Fruit fly (Drosophila melanogaster): ENCODE data around the gene CG32320.
A peak's percentile ranks its signal among the peaks of the same experiment; 100 is the strongest.

The CG32320 gene

dm6 chr3L:1374438-1375133, 23.8 kb upstream of the CG32320 start (continued):
- TF ChIP-seq pdm3 (GFP tag; optimal IDR thresholded peaks at IDR 0.05) (peak; percentile 74), dsx (GFP tag; optimal IDR thresholded peaks at IDR 0.05; ENCODE audit: poor library complexity, severe bottlenecking) (no peak), topi (GFP tag; optimal IDR thresholded peaks at IDR 0.05) (peak; percentile 37), CG6792 (GFP tag; optimal IDR thresholded peaks at IDR 0.05) (peak; percentile 56), acj6 (GFP tag; optimal IDR thresholded peaks at IDR 0.05) (peak; percentile 74), cyc (GFP tag; optimal IDR thresholded peaks at IDR 0.05) (no peak), CG8119 (GFP tag; IDR thresholded peaks at IDR 0.05) (peak; percentile 75), Sox14 (GFP tag; optimal IDR thresholded peaks at IDR 0.05) (peak; percentile 73), CG7368 (GFP tag; optimal IDR thresholded peaks at IDR 0.05) (no peak), CG10631 (GFP tag; optimal IDR thresholded peaks at IDR 0.05) (peak; percentile 55), Ets96B (tag; optimal IDR thresholded peaks at IDR 0.05) (peak; percentile 10), CG32006 (GFP tag; optimal IDR thresholded peaks at IDR 0.05) (peak; percentile 79), CG6854 (GFP tag; optimal IDR thresholded peaks at IDR 0.05) (no peak), OdsH (GFP tag; optimal IDR thresholded peaks at IDR 0.05) (peak; percentile 73), fkh (GFP tag; optimal IDR thresholded peaks at IDR 0.05) (no peak), esn (GFP tag; optimal IDR thresholded peaks at IDR 0.05) (peak; percentile 73), Hr38 (GFP tag; optimal IDR thresholded peaks at IDR 0.05) (no peak), CG15336 (GFP tag; IDR thresholded peaks at IDR 0.05) (peak; percentile 80), svp (GFP tag) (peak; percentile 80), fd85E (GFP tag; optimal IDR thresholded peaks at IDR 0.05) (no peak)

DNA sequence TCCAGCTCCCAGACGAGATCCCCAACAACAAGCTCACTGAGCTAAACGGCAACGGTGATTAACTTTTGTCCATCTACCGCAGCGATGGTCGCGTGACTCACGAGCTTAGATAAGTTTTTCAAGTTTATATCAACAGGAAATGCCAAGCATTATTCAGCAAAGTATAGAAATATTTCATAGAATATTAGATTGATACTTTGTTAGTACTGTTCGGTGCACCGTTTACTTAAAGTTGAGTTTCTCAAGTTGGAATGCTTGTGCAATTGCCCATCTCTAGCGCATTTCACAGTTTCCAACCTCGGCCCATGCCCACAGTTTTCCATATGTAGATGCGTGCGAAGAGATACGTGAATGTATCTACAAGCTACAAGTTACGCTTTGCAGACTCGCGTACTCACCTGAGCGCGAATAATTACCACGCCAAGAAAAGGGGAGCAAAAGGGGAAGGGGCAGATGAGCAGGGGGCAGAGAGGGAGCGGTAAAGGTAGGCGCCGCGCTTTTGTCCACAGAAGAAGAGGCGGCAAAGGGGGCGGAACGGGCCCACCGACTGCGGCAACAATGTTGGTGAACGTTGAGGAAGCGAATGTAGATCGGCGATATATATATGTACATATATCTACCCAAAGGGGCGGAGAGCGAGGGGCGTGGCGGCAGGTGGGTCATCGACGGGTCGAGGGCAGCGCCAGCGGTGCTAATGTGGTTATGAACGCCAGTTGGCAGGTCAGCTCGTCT, 22.2 kb upstream of the CG32320 start:
- no peak for TF ChIP-seq fkh (GFP tag; optimal IDR thresholded peaks at IDR 0.05)
- TF ChIP-seq ss (GFP tag; optimal IDR thresholded peaks at IDR 0.05) = peak; percentile 61 to 69
- peak; percentile 62 for TF ChIP-seq Ets96B (tag; optimal IDR thresholded peaks at IDR 0.05)
- peak; percentile 45 for TF ChIP-seq spab (GFP tag; optimal IDR thresholded peaks at IDR 0.05)
- TF ChIP-seq CG6808 (GFP tag; optimal IDR thresholded peaks at IDR 0.05) = peak; percentile 49
- no peak for TF ChIP-seq CG8319 (GFP tag; optimal IDR thresholded peaks at IDR 0.05)
- peak; percentile 71 for TF ChIP-seq achi (GFP tag; optimal IDR thresholded peaks at IDR 0.05)
- no peak for TF ChIP-seq Eip93F (GFP tag; optimal IDR thresholded peaks at IDR 0.05)
- TF ChIP-seq CG10631 (GFP tag; optimal IDR thresholded peaks at IDR 0.05) = peak; percentile 60
- TF ChIP-seq CG11762 (GFP tag; optimal IDR thresholded peaks at IDR 0.05; ENCODE audit: insufficient read depth) = no peak
- peak; percentile 12 for TF ChIP-seq Sox102F (GFP tag; optimal IDR thresholded peaks at IDR 0.05)
- TF ChIP-seq fd59A (GFP tag; optimal IDR thresholded peaks at IDR 0.05) = peak; percentile 48
- 0 out of 2 replicates have a peak, but pooled peaks have one; percentile 46 for TF ChIP-seq CG11294 (GFP tag; IDR thresholded peaks at IDR 0.05)
- peak; percentile 76 for TF ChIP-seq Lpt (GFP tag; optimal IDR thresholded peaks at IDR 0.05)
- no peak for TF ChIP-seq CG8632 (GFP tag; optimal IDR thresholded peaks at IDR 0.05)
- peak; percentile 68 for TF ChIP-seq Sox14 (GFP tag; optimal IDR thresholded peaks at IDR 0.05)
- peak; percentile 66 for TF ChIP-seq acj6 (GFP tag; optimal IDR thresholded peaks at IDR 0.05)
- peak; percentile 90 for TF ChIP-seq Hr4 (GFP tag; optimal IDR thresholded peaks at IDR 0.05)
- no peak for TF ChIP-seq Ets21C (GFP tag; optimal IDR thresholded peaks at IDR 0.05)
- peak; percentile 53; the same call in 1 of the 2 replicates for TF ChIP-seq Gug (GFP tag; IDR thresholded peaks at IDR 0.05)
- peak; percentile 36 for TF ChIP-seq topi (GFP tag; optimal IDR thresholded peaks at IDR 0.05)
- TF ChIP-seq CG16779 (tag; optimal IDR thresholded peaks at IDR 0.05) = no peak
- TF ChIP-seq dac (GFP tag; optimal IDR thresholded peaks at IDR 0.05) = peak; percentile 70
- peak; percentile 43 for TF ChIP-seq CG7368 (GFP tag; optimal IDR thresholded peaks at IDR 0.05)
- no peak for TF ChIP-seq cyc (GFP tag; optimal IDR thresholded peaks at IDR 0.05)
- peak; percentile 35 for TF ChIP-seq CG34406 (GFP tag; optimal IDR thresholded peaks at IDR 0.05)
- TF ChIP-seq Eip78C (GFP tag) = peak; percentile 87
- peak; percentile 78 for TF ChIP-seq CG6276 (GFP tag; optimal IDR thresholded peaks at IDR 0.05)
- peak; percentile 27 for TF ChIP-seq CG6792 (GFP tag; optimal IDR thresholded peaks at IDR 0.05)
- peak; percentile 11 for TF ChIP-seq Hr39 (GFP tag; optimal IDR thresholded peaks at IDR 0.05)
- no peak for TF ChIP-seq svp (GFP tag)
- TF ChIP-seq salr (GFP tag; optimal IDR thresholded peaks at IDR 0.05) = peak in 1 of 2 experiments; percentile 59
- peak; percentile 71 for TF ChIP-seq pdm3 (GFP tag; optimal IDR thresholded peaks at IDR 0.05)
- peak; percentile 5 for TF ChIP-seq CG9139 (GFP tag; optimal IDR thresholded peaks at IDR 0.05)
- TF ChIP-seq CG31627 (GFP tag; optimal IDR thresholded peaks at IDR 0.05) = no peak
- peak; percentile 70 for TF ChIP-seq OdsH (GFP tag; optimal IDR thresholded peaks at IDR 0.05)
- peak; percentile 66 for TF ChIP-seq CG3919 (GFP tag; optimal IDR thresholded peaks at IDR 0.05)
- peak; percentile 80 for TF ChIP-seq CG4318 (GFP tag; optimal IDR thresholded peaks at IDR 0.05)

All from whole organism, prepupa.